Worm (Caenorhabditis elegans): ENCODE data around the gene ZC239.5.
"Not testable (repeated sequence)": the region's sequence is repeated elsewhere in the genome, so short reads cannot be mapped to it uniquely, and the experiment has no call there.

Gene ZC239.5

DNA sequence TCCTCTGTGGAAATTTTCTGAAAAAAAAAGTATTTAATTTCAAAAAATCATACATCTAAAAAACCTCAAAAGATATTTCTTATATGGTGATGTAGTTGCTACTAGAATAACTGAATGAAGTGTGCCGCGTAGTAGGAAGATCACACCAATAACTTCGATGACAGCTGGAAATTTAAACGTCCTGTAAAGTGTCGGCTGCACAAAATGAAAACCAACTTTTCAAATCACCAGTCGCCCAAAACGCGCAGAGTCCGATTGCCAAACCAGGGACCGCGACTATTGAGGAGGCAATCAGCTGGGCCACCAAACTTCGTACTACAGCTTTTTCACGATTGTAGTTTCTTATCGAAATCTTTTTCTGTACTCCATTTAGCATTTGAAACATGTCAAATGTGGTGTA is 9.2 kb upstream of the ZC239.5 start, which contains the start of gene sri-48:
TSS of gene sri-48 (minus strand) at position 101 of the 400 bp plus-strand sequence.
- not testable (repeated sequence) for TF ChIP-seq C17E4.6 (GFP tag; IDR thresholded peaks at IDR 0.05); lin-54 (GFP tag; optimal IDR thresholded peaks at IDR 0.05); attf-3 (GFP tag; conservative IDR thresholded peaks at IDR 0.05)

DNA sequence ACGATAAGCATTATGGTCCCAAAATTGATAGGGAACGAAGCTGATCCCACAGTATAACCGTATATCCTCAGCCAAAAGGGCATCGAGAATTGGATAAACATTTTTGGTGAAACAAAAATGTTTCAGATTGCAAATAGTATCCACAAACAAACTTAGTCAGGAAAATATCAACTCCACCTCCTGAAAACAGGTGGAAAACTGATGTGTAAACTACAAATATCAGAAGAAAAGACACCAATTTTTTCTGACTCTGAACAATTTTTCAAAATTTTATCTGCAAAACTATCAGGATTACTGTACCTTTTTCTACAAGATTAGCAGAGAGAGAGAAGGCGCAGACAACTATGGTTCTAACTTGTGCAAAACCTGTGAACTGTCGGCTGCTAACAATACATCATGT is 7.9 kb upstream of the ZC239.5 start, which contains the start of gene sri-53:
TSS of gene sri-53 (minus strand) at position 101 of the 400 bp plus-strand sequence.
- no peak for TF ChIP-seq dpff-1 (tag; optimal IDR thresholded peaks at IDR 0.05)
- TF ChIP-seq tbp1 (GFP tag; optimal IDR thresholded peaks at IDR 0.05), result no peak
- TF ChIP-seq ZK185.1 (tag; optimal IDR thresholded peaks at IDR 0.05; ENCODE audit: poor library complexity, severe bottlenecking), result no peak
- TF ChIP-seq nhr-120 (GFP tag; IDR thresholded peaks at IDR 0.05), result no peak
- no peak for TF ChIP-seq lir-1 (GFP tag; conservative IDR thresholded peaks at IDR 0.05)
- TF ChIP-seq nhr-179 (tag; optimal IDR thresholded peaks at IDR 0.05), result no peak
- no peak for TF ChIP-seq ekl-4 (GFP tag; IDR thresholded peaks at IDR 0.05)

ce11 chrII:3203415-3203814 is 7.0 kb upstream of the ZC239.5 start, which contains the start of gene sri-50:
Gene sri-50 (plus strand): TSS chrII:3203715.
- TF ChIP-seq gei-17 (GFP tag; optimal IDR thresholded peaks at IDR 0.05) (no peak), T26A5.8 (tag; optimal IDR thresholded peaks at IDR 0.05) (no peak), nhr-90 (tag; optimal IDR thresholded peaks at IDR 0.05) (no peak), chd-7 (tag; optimal IDR thresholded peaks at IDR 0.05) (no peak), mxl-1 (tag; optimal IDR thresholded peaks at IDR 0.05) (no peak), F39B2.1 (GFP tag; IDR thresholded peaks at IDR 0.05) (no peak), B0035.1 (tag; optimal IDR thresholded peaks at IDR 0.05) (no peak), lir-1 (GFP tag; conservative IDR thresholded peaks at IDR 0.05) (no peak), F55B11.4 (tag; optimal IDR thresholded peaks at IDR 0.05; ENCODE audit: borderline replicate concordance, insufficient read depth) (no peak), madf-10 (tag; optimal IDR thresholded peaks at IDR 0.05) (no peak), ceh-40 (GFP tag; IDR thresholded peaks at IDR 0.05) (no peak), akir-1 (GFP tag; optimal IDR thresholded peaks at IDR 0.05) (no peak), T07F8.4 (tag; optimal IDR thresholded peaks at IDR 0.05) (no peak), hsf-1 (GFP tag; IDR thresholded peaks at IDR 0.05) (no peak), sptf-2 (GFP tag; optimal IDR thresholded peaks at IDR 0.05) (no peak)

- no peak for TF ChIP-seq ztf-25 (GFP tag; IDR thresholded peaks at IDR 0.05)
- TF ChIP-seq dpl-1 (GFP tag; optimal IDR thresholded peaks at IDR 0.05), result no peak
- TF ChIP-seq nhr-120 (GFP tag; IDR thresholded peaks at IDR 0.05), result no peak
- no peak for TF ChIP-seq let-526 (GFP tag; IDR thresholded peaks at IDR 0.05)
- TF ChIP-seq lin-26 (GFP tag; IDR thresholded peaks at IDR 0.05), result no peak
- TF ChIP-seq atf-7 (tag; optimal IDR thresholded peaks at IDR 0.05), result no peak
- TF ChIP-seq rec-8 (tag; optimal IDR thresholded peaks at IDR 0.05), result no peak
- TF ChIP-seq lsl-1 (GFP tag; optimal IDR thresholded peaks at IDR 0.05), result no peak
- TF ChIP-seq ama-1 (optimal IDR thresholded peaks at IDR 0.05), result no peak
- TF ChIP-seq ama-1 (GFP tag; optimal IDR thresholded peaks at IDR 0.05), result no peak
Measured at ce11 chrII:3206423-3206989, 4.0 kb upstream of the ZC239.5 start, which contains the start of the genes ZC239.20 and ZC239.21. Gene ZC239.20 (minus strand): TSS chrII:3206523. Gene ZC239.21 (plus strand): TSS chrII:3206939.

- TF ChIP-seq T26A5.8 (tag; optimal IDR thresholded peaks at IDR 0.05) (no peak), Y95B8A.8 (GFP tag; IDR thresholded peaks at IDR 0.05) (no peak)
Measured at ce11 chrII:3208679-3209078, 1.8 kb upstream of the ZC239.5 start, which contains the start of gene sdz-35. Gene sdz-35 (minus strand): TSS chrII:3208779.
